Worm (Caenorhabditis elegans) whole organism, mixed stage, embryonic: Measurements from ENCODE around the gene kreg-1.

Experiments
- blmp-1 ChIP-seq: fragments of 150-350 bp; optimal IDR thresholded peaks from 2 replicates; lab custom pipeline; 2014; ENCODE audit warnings: missing biosample characterization, missing genetic modification characterization
- ceh-83 ChIP-seq: fragments of 200-800 bp; sonication (Bioruptor generic); optimal IDR thresholded peaks from 2 replicates; lab custom pipeline; 2018; ENCODE audit warnings: mild to moderate bottlenecking, missing genetic modification characterization, missing compliant biosample characterization
- elt-1 ChIP-seq: sonication (generic microtip); optimal IDR thresholded peaks from 2 replicates; lab custom pipeline; 2017; ENCODE audit warnings: missing genetic modification characterization, mild to moderate bottlenecking, missing compliant biosample characterization, antibody characterized with exemption, moderate library complexity, borderline replicate concordance; ENCODE audit not compliant: insufficient read depth
- lin-13 ChIP-seq: fragments of 150-350 bp; optimal IDR thresholded peaks from 2 replicates; lab custom pipeline; 2014; ENCODE audit warnings: missing biosample characterization, missing genetic modification characterization
- lin-32 ChIP-seq: fragments of 200-800 bp; sonication (Bioruptor generic); optimal IDR thresholded peaks from 2 replicates; lab custom pipeline; 2018; ENCODE audit warnings: mild to moderate bottlenecking, missing genetic modification characterization, missing compliant biosample characterization
- lsy-2 ChIP-seq: fragments of 150-350 bp; optimal IDR thresholded peaks from 2 replicates; lab custom pipeline; 2014; ENCODE audit warnings: missing biosample characterization, missing genetic modification characterization
- mep-1 ChIP-seq: fragments of 150-350 bp; optimal IDR thresholded peaks from 2 replicates; lab custom pipeline; 2017; ENCODE audit warnings: missing biosample characterization, missing genetic modification reagents, missing genetic modification characterization, inconsistent platforms
- nhr-12 ChIP-seq: fragments of 150-350 bp; optimal IDR thresholded peaks from 2 replicates; lab custom pipeline; 2014; ENCODE audit warnings: missing biosample characterization, missing genetic modification characterization
- nhr-2 ChIP-seq: fragments of 150-350 bp; optimal IDR thresholded peaks from 2 replicates; lab custom pipeline; 2014; ENCODE audit warnings: missing biosample characterization, missing genetic modification characterization
- pha-4 ChIP-seq: fragments of 150-350 bp; optimal IDR thresholded peaks from 2 replicates; lab custom pipeline; 2018; ENCODE audit warnings: missing biosample characterization, missing genetic modification reagents, missing genetic modification characterization
- snpc-4 ChIP-seq: fragments of 150-350 bp; optimal IDR thresholded peaks from 2 replicates; lab custom pipeline; 2014; ENCODE audit warnings: missing biosample characterization, missing genetic modification characterization
- ztf-11 ChIP-seq: fragments of 150-350 bp; optimal IDR thresholded peaks from 2 replicates; lab custom pipeline; 2014; ENCODE audit warnings: missing biosample characterization, missing genetic modification characterization

DNA sequence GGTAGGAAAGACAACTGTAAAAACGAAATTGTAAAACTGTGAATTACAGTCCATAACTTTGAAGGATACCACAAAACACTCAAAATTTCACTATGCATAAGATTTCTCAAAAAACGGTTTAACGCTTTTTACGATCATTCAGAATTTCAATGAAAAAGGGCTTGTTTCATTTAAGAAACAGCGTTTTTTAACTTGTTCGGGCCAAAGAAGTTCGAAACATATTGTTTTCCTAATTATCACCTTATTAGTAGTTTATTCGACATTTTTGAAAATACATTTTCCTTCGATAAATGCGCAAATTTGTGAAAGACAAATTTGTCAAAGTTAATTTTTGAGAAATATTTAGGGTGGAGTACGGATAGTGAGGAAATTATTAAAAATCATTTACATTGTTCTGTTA is 4.7 kb upstream of the kreg-1 start:
- TF ChIP-seq nhr-2 (tag; lab: Kevin White, UChicago) (no peak), pha-4 (tag; lab: Kevin White, UChicago) (no peak), lin-32 (GFP tag; lab: Kevin White, UChicago) (no peak), blmp-1 (tag; lab: Kevin White, UChicago) (no peak), snpc-4 (tag; lab: Kevin White, UChicago) (no peak), lsy-2 (no peak), elt-1 (tag; lab: Kevin White, UChicago) (no peak), lin-13 (no peak), ceh-83 (no peak), nhr-12 (tag; lab: Kevin White, UChicago) (no peak), mep-1 (tag; lab: Kevin White, UChicago) (no peak), ztf-11 (tag; lab: Kevin White, UChicago) (no peak)
